Worm (Caenorhabditis elegans): ENCODE measurements around the gene nfya-1.
A peak's percentile ranks its signal among the peaks of the same experiment; 100 is the strongest.

The nfya-1 gene

DNA sequence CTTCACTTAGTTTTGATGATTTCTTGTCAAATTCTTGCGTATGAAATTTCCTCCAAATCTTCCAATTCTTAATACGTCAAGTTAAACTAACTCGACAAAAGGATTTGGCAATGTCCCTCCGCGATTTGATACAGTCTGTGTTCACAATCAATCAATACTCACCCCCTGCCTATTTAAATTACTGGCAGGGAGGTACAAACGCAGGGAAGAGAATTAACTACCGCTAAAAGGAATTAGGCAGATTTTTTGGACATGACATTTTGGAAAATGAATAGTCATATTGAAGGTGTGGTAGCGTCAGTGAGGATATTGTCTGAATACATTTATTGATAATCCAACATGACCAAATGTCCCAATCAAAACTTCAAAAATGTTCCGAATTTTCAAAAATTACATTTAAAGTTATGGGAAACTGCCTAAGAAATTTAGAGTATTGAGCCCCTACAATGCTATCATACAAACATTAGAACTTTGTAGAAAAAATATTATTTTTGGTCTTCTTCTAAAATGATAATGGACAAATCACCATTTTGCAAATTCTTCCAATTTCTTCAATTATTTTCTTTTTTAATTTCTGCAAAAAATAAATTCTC lies 9.2 kb downstream of the nfya-1 start (continued):
- TF ChIP-seq pax-1 (tag; optimal IDR thresholded peaks at IDR 0.05): peak; percentile 92
- peak; percentile 45 for TF ChIP-seq hlh-8 (tag; optimal IDR thresholded peaks at IDR 0.05)
- TF ChIP-seq fkh-6 (tag; optimal IDR thresholded peaks at IDR 0.05): peak; percentile 57
- TF ChIP-seq hlh-6 (tag; optimal IDR thresholded peaks at IDR 0.05): peak; percentile 56
- peak; percentile 87 for TF ChIP-seq syd-9 (tag; optimal IDR thresholded peaks at IDR 0.05)
- TF ChIP-seq unc-86 (tag; optimal IDR thresholded peaks at IDR 0.05): peak; percentile 85
- peak; percentile 68 for TF ChIP-seq ztf-16 (tag; optimal IDR thresholded peaks at IDR 0.05)
- TF ChIP-seq pqm-1 (tag; optimal IDR thresholded peaks at IDR 0.05): peak; percentile 85
- TF ChIP-seq C38D4.7 (GFP tag; optimal IDR thresholded peaks at IDR 0.05): no peak
- TF ChIP-seq pag-3 (tag; optimal IDR thresholded peaks at IDR 0.05; ENCODE audit: borderline replicate concordance): no peak
- no peak for TF ChIP-seq ahr-1 (tag; optimal IDR thresholded peaks at IDR 0.05)
- peak; percentile 94 for TF ChIP-seq rnt-1 (tag; optimal IDR thresholded peaks at IDR 0.05)
- no peak for TF ChIP-seq odd-2 (tag; optimal IDR thresholded peaks at IDR 0.05)
- no peak for TF ChIP-seq ceh-24 (tag; optimal IDR thresholded peaks at IDR 0.05)
- TF ChIP-seq ceh-22 (tag; optimal IDR thresholded peaks at IDR 0.05): peak; percentile 13
- TF ChIP-seq fkh-10 (GFP tag; optimal IDR thresholded peaks at IDR 0.05): peak; percentile 57
- TF ChIP-seq madf-2 (tag; optimal IDR thresholded peaks at IDR 0.05): peak; percentile 73
- peak; percentile 1 for TF ChIP-seq T23F11.4 (GFP tag; optimal IDR thresholded peaks at IDR 0.05)
- no peak for TF ChIP-seq Y22D7AL.16 (tag; optimal IDR thresholded peaks at IDR 0.05)
- TF ChIP-seq pha-4 (tag; optimal IDR thresholded peaks at IDR 0.05): no peak
- peak; percentile 62 for TF ChIP-seq pat-9 (tag; optimal IDR thresholded peaks at IDR 0.05)
- no peak for TF ChIP-seq ama-1 (optimal IDR thresholded peaks at IDR 0.05)
- TF ChIP-seq tbx-7 (tag; optimal IDR thresholded peaks at IDR 0.05): peak; percentile 50
- TF ChIP-seq ceh-2 (tag; optimal IDR thresholded peaks at IDR 0.05): peak; percentile 74
- peak; percentile 79 for TF ChIP-seq elt-2 (tag; optimal IDR thresholded peaks at IDR 0.05)
- TF ChIP-seq ceh-30 (tag; optimal IDR thresholded peaks at IDR 0.05): peak; percentile 88
- TF ChIP-seq che-1 (tag; optimal IDR thresholded peaks at IDR 0.05): peak; percentile 41
- no peak for TF ChIP-seq nhr-232 (tag; optimal IDR thresholded peaks at IDR 0.05)
- no peak for TF ChIP-seq unc-55 (GFP tag; optimal IDR thresholded peaks at IDR 0.05)
- peak; percentile 73 for TF ChIP-seq hlh-30 (tag; optimal IDR thresholded peaks at IDR 0.05; ENCODE audit: insufficient read depth)
- peak; percentile 31 for TF ChIP-seq dmd-4 (tag; optimal IDR thresholded peaks at IDR 0.05; ENCODE audit: borderline replicate concordance)
- peak; percentile 18 for TF ChIP-seq ets-4 (tag; optimal IDR thresholded peaks at IDR 0.05)
- TF ChIP-seq K09A11.1 (tag; optimal IDR thresholded peaks at IDR 0.05; ENCODE audit: insufficient read depth): peak; percentile 87
- no peak for TF ChIP-seq pha-2 (tag; optimal IDR thresholded peaks at IDR 0.05)
- TF ChIP-seq K02D7.2 (tag; optimal IDR thresholded peaks at IDR 0.05): no peak
- no peak for TF ChIP-seq nfya-1 (tag; optimal IDR thresholded peaks at IDR 0.05)
- peak; percentile 53 for TF ChIP-seq ttx-3 (tag; optimal IDR thresholded peaks at IDR 0.05)
- peak; percentile 9 for TF ChIP-seq zip-5 (tag; optimal IDR thresholded peaks at IDR 0.05)

DNA sequence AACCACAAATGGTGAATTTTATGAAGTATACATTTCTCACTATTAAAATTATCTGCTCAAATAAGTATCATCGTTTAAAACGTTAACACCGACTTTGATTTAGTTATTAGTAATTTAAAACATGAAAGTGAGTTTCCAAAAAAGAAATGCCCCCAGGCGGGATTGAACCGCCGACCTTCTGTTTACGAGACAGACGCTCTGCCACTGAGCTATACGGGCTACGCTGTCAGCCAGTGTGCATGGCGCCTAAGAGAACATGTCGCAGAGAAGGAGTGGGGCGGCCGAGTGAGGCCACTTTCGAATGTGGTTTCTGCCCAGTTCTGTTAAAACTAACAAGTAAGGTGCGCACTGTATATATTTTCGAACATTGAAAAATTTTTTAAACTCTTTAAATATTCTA lies 11.7 kb downstream of the nfya-1 start:
- TF ChIP-seq eyg-1 (tag; optimal IDR thresholded peaks at IDR 0.05): peak; percentile 28
- peak; percentile 18 for TF ChIP-seq rnt-1 (tag; optimal IDR thresholded peaks at IDR 0.05)
- no peak for TF ChIP-seq ceh-30 (tag; optimal IDR thresholded peaks at IDR 0.05)
- TF ChIP-seq ceh-6 (GFP tag; optimal IDR thresholded peaks at IDR 0.05): peak; percentile 67
- TF ChIP-seq ceh-18 (tag; optimal IDR thresholded peaks at IDR 0.05): peak; percentile 31
- TF ChIP-seq ztf-16 (tag; optimal IDR thresholded peaks at IDR 0.05): peak; percentile 51
- TF ChIP-seq ref-2 (tag; optimal IDR thresholded peaks at IDR 0.05): peak; percentile 55
- TF ChIP-seq ets-4 (tag; optimal IDR thresholded peaks at IDR 0.05): peak; percentile 2
- no peak for TF ChIP-seq fkh-10 (GFP tag; optimal IDR thresholded peaks at IDR 0.05)
- TF ChIP-seq ama-1 (optimal IDR thresholded peaks at IDR 0.05): no peak
- peak; percentile 72 for TF ChIP-seq che-1 (tag; optimal IDR thresholded peaks at IDR 0.05)
- TF ChIP-seq nhr-11 (tag; optimal IDR thresholded peaks at IDR 0.05): no peak
- TF ChIP-seq hlh-13 (GFP tag; optimal IDR thresholded peaks at IDR 0.05): no peak
- TF ChIP-seq ceh-34 (tag; optimal IDR thresholded peaks at IDR 0.05): peak; percentile 73
- peak; percentile 27 for TF ChIP-seq tbx-7 (tag; optimal IDR thresholded peaks at IDR 0.05)
- TF ChIP-seq pros-1 (tag; optimal IDR thresholded peaks at IDR 0.05): no peak
- peak; percentile 49 for TF ChIP-seq ceh-2 (tag; optimal IDR thresholded peaks at IDR 0.05)
- TF ChIP-seq elt-4 (tag; optimal IDR thresholded peaks at IDR 0.05): no peak
- no peak for TF ChIP-seq ceh-24 (tag; optimal IDR thresholded peaks at IDR 0.05)
- peak; percentile 19 for TF ChIP-seq ahr-1 (tag; optimal IDR thresholded peaks at IDR 0.05)
- TF ChIP-seq sdc-2 (tag; optimal IDR thresholded peaks at IDR 0.05): peak; percentile 96
- peak; percentile 23 for TF ChIP-seq zip-5 (tag; optimal IDR thresholded peaks at IDR 0.05)
- peak; percentile 67; the same call in 1 of the 2 replicates for TF ChIP-seq unc-3 (GFP tag; conservative IDR thresholded peaks at IDR 0.05)
- peak; percentile 55 for TF ChIP-seq unc-3 (tag; optimal IDR thresholded peaks at IDR 0.05)
- TF ChIP-seq ttx-3 (tag; optimal IDR thresholded peaks at IDR 0.05): peak; percentile 1
- no peak for TF ChIP-seq ceh-45 (GFP tag; IDR thresholded peaks at IDR 0.05)
- TF ChIP-seq syd-9 (tag; optimal IDR thresholded peaks at IDR 0.05): peak; percentile 14

All from whole organism, late embryonic.